Fruit fly (Drosophila melanogaster) whole organism, pupa: Measurements from ENCODE around the gene p23.
"Not testable (repeated sequence)": the region's sequence is repeated elsewhere in the genome, so short reads cannot be mapped to it uniquely, and the experiment has no call there.

Experiments
- CG14655 ChIP-seq: fragments of 200-800 bp; sonication (Bioruptor generic); optimal IDR thresholded peaks from 3 replicates; lab custom pipeline; 2017; ENCODE audit warnings: mild to moderate bottlenecking, missing biosample characterization, missing genetic modification reagents, missing genetic modification characterization
- CG17806 ChIP-seq: fragments of 200-800 bp; sonication (Bioruptor generic); optimal IDR thresholded peaks from 2 replicates; lab custom pipeline; 2018; ENCODE audit warnings: missing biosample characterization, mild to moderate bottlenecking, missing genetic modification characterization, moderate library complexity
- CG9948 ChIP-seq: fragments of 200-800 bp; sonication (Bioruptor generic); optimal IDR thresholded peaks from 2 replicates; lab custom pipeline; 2018; ENCODE audit warnings: missing biosample characterization, mild to moderate bottlenecking, missing genetic modification characterization, moderate library complexity
- EcR ChIP-seq: fragments of 200-800 bp; sonication (Bioruptor generic); optimal IDR thresholded peaks from 3 replicates; lab custom pipeline; 2019; ENCODE audit warnings: missing biosample characterization, missing genetic modification characterization, mild to moderate bottlenecking, moderate library complexity, missing genetic modification reagents
- Pif1A ChIP-seq: fragments of 200-800 bp; sonication (Bioruptor generic); optimal IDR thresholded peaks from 3 replicates; lab custom pipeline; 2016; ENCODE audit warnings: missing biosample characterization, missing genetic modification characterization
- fd96Ca ChIP-seq: fragments of 200-800 bp; sonication (Bioruptor generic); IDR thresholded peaks from 3 replicates; pipeline ENCODE4 v1.3.6; 2022; ENCODE audit warnings: missing biosample characterization, missing genetic modification characterization

dm6 chr3R:9692675-9693129 is 15.0 kb downstream of the p23 start, which contains the start of the genes Unc-115b, p24-2 and CG32939:
- TF ChIP-seq CG9948 (tag; lab: Kevin White, UChicago); Pif1A; fd96Ca (GFP tag; lab: Robert Waterston, UW); CG14655 (GFP tag; lab: Kevin White, UChicago); EcR; CG17806: not testable (repeated sequence)
